3 worm cellular contexts compared by ENCODE assay signal in the genomic region with DNA sequence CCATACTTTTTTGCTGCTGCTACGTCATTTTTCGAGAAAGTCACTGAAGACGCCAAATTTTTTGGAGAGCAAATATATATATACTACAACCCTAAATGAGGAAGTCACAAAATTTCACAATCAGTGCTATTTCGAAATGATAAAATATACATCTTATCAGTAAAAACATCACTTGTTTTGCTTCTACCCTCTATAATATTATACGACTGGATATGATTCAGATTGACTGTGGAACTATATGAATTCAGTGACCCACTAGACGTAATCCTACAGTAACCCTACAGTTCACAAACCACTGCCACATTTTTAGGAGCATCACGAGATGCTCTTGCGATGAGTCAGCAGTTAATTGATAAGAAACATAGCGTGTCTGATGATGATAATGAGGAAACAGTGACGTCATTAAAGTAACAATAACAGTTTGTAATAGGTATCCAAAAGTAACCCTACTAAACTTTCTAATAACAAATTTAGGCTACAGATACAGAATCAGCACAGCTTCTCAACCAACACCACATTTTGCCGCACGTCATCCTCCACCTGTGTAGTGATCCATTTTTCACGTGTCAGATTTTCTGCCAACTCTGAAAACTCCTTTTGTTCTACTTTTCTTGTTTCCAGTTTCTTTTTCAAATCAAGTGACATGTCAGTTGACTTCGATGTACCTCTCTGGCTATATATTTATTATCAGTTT.
TF ChIP-seq lines count a peak whose summit lies in the region.

A gene (minus strand): TSS at position 51 of the 694 bp plus-strand sequence.
A gene (plus strand): TSS at position 644 of the 694 bp plus-strand sequence.

TF ChIP-seq in whole organism, L1 larva, 84 proteins besides CTCF, POLR2A, EP300 and RAD21 (continued from another document):
- no peak for TF ChIP-seq sup-37 (GFP tag; optimal IDR thresholded peaks at IDR 0.05; lab: Kevin White, UChicago)
- TF ChIP-seq elt-2 (tag; optimal IDR thresholded peaks at IDR 0.05; lab: Kevin White, UChicago), result peak; percentile 96
- TF ChIP-seq lin-13 (GFP tag; optimal IDR thresholded peaks at IDR 0.05; lab: Kevin White, UChicago), result no peak
- TF ChIP-seq fkh-4 (tag; optimal IDR thresholded peaks at IDR 0.05; lab: Kevin White, UChicago; ENCODE audit: borderline replicate concordance), result no peak
- TF ChIP-seq skn-1 (tag; optimal IDR thresholded peaks at IDR 0.05; lab: Kevin White, UChicago), result no peak

TF ChIP-seq in whole organism, L2 larva, 48 proteins besides CTCF, POLR2A, EP300 and RAD21 (continued from another document):
- peak; percentile 89 for TF ChIP-seq fos-1 (tag; optimal IDR thresholded peaks at IDR 0.05; lab: Kevin White, UChicago)
- TF ChIP-seq unc-39 (tag; optimal IDR thresholded peaks at IDR 0.05; lab: Kevin White, UChicago), result no peak
- no peak for TF ChIP-seq F13H6.1 (tag; optimal IDR thresholded peaks at IDR 0.05; lab: Kevin White, UChicago)
- TF ChIP-seq Y55F3AM.14 (GFP tag; optimal IDR thresholded peaks at IDR 0.05; lab: Kevin White, UChicago), result no peak

TF ChIP-seq in whole organism, L4 larva, 104 proteins besides CTCF, POLR2A, EP300 and RAD21 (continued from another document):
- no peak for TF ChIP-seq R02D3.7 (tag; optimal IDR thresholded peaks at IDR 0.05; lab: Kevin White, UChicago)
- TF ChIP-seq nhr-41 (GFP tag; IDR thresholded peaks at IDR 0.05; lab: Robert Waterston, UW), result no peak
- TF ChIP-seq Y75B8A.6 (GFP tag; IDR thresholded peaks at IDR 0.05; lab: Robert Waterston, UW), result no peak
- TF ChIP-seq dmd-9 (GFP tag; IDR thresholded peaks at IDR 0.05; lab: Robert Waterston, UW), result no peak
- no peak for TF ChIP-seq ctbp-1 (GFP tag; IDR thresholded peaks at IDR 0.05; lab: Robert Waterston, UW)
- TF ChIP-seq nhr-25 (tag; optimal IDR thresholded peaks at IDR 0.05; lab: Kevin White, UChicago; ENCODE audit: borderline replicate concordance, insufficient read depth), result no peak
- peak; percentile 42 for TF ChIP-seq mxl-3 (GFP tag; optimal IDR thresholded peaks at IDR 0.05; lab: Kevin White, UChicago)
- TF ChIP-seq fkh-10 (GFP tag; optimal IDR thresholded peaks at IDR 0.05; lab: Kevin White, UChicago), result no peak
- TF ChIP-seq cey-2 (tag; optimal IDR thresholded peaks at IDR 0.05; lab: Kevin White, UChicago; ENCODE audit: borderline replicate concordance, insufficient read depth), result no peak
- no peak for TF ChIP-seq nhr-111 (GFP tag; optimal IDR thresholded peaks at IDR 0.05; lab: Kevin White, UChicago)
- TF ChIP-seq lin-29 (GFP tag; IDR thresholded peaks at IDR 0.05; lab: Robert Waterston, UW), result no peak
- TF ChIP-seq pha-4 (GFP tag; IDR thresholded peaks at IDR 0.05; lab: Robert Waterston, UW), result no peak
- TF ChIP-seq pha-4 (tag; optimal IDR thresholded peaks at IDR 0.05; lab: Kevin White, UChicago), result no peak
- no peak for TF ChIP-seq zip-2 (tag; optimal IDR thresholded peaks at IDR 0.05; lab: Kevin White, UChicago)
- TF ChIP-seq nhr-76 (tag; optimal IDR thresholded peaks at IDR 0.05; lab: Kevin White, UChicago), result no peak
- no peak for TF ChIP-seq zip-11 (GFP tag; IDR thresholded peaks at IDR 0.05; lab: Robert Waterston, UW)
- TF ChIP-seq mdt-29 (GFP tag; IDR thresholded peaks at IDR 0.05; lab: Robert Waterston, UW), result no peak
- TF ChIP-seq madf-5 (GFP tag; IDR thresholded peaks at IDR 0.05; lab: Robert Waterston, UW), result no peak
- TF ChIP-seq lin-13 (GFP tag; optimal IDR thresholded peaks at IDR 0.05; lab: Kevin White, UChicago), result no peak
- TF ChIP-seq T26A8.4 (GFP tag; IDR thresholded peaks at IDR 0.05; lab: Robert Waterston, UW), result no peak
- TF ChIP-seq unc-62 (GFP tag; optimal IDR thresholded peaks at IDR 0.05 in 1 of 2; lab: Kevin White, UChicago), result peak in 1 of 2 experiments; percentile 28
- TF ChIP-seq unc-62 (tag; optimal IDR thresholded peaks at IDR 0.05; lab: Kevin White, UChicago), result no peak
- TF ChIP-seq pqm-1 (tag; optimal IDR thresholded peaks at IDR 0.05; lab: Kevin White, UChicago), result peak; percentile 87
- TF ChIP-seq ztf-11 (tag; optimal IDR thresholded peaks at IDR 0.05; lab: Kevin White, UChicago), result no peak
- no peak for TF ChIP-seq ceh-28 (tag; optimal IDR thresholded peaks at IDR 0.05; lab: Kevin White, UChicago)
- no peak for TF ChIP-seq arid-1 (GFP tag; conservative IDR thresholded peaks at IDR 0.05; lab: Robert Waterston, UW)
- no peak for TF ChIP-seq mes-2 (tag; optimal IDR thresholded peaks at IDR 0.05; lab: Kevin White, UChicago; ENCODE audit: poor library complexity, severe bottlenecking)
- TF ChIP-seq lin-15B (tag; optimal IDR thresholded peaks at IDR 0.05; lab: Kevin White, UChicago), result no peak
- 0 out of 2 replicates have a peak, but pooled peaks have one; percentile 10 for TF ChIP-seq nhr-42 (GFP tag; IDR thresholded peaks at IDR 0.05; lab: Robert Waterston, UW)
- no peak for TF ChIP-seq egl-43 (GFP tag; IDR thresholded peaks at IDR 0.05; lab: Robert Waterston, UW)
- TF ChIP-seq spr-1 (tag; optimal IDR thresholded peaks at IDR 0.05; lab: Kevin White, UChicago), result no peak
- no peak for TF ChIP-seq attf-4 (tag; optimal IDR thresholded peaks at IDR 0.05; lab: Kevin White, UChicago)
- no peak for TF ChIP-seq hmg-1.1 (GFP tag; IDR thresholded peaks at IDR 0.05; lab: Robert Waterston, UW)
- TF ChIP-seq dve-1 (tag; optimal IDR thresholded peaks at IDR 0.05; lab: Kevin White, UChicago; ENCODE audit: insufficient read depth), result no peak
- peak in 1 of 2 experiments; percentile 75 for TF ChIP-seq lsy-2 (tag; optimal IDR thresholded peaks at IDR 0.05; lab: Kevin White, UChicago)
- no peak for TF ChIP-seq unc-130 (GFP tag; optimal IDR thresholded peaks at IDR 0.05; lab: Kevin White, UChicago)
- no peak for TF ChIP-seq tra-1 (GFP tag; IDR thresholded peaks at IDR 0.05; lab: Robert Waterston, UW)
- no peak for TF ChIP-seq zfp-3 (GFP tag; conservative IDR thresholded peaks at IDR 0.05; lab: Robert Waterston, UW)
- TF ChIP-seq ama-1 (optimal IDR thresholded peaks at IDR 0.05; lab: Kevin White, UChicago), result no peak
- peak; percentile 52 for TF ChIP-seq dmd-6 (GFP tag; IDR thresholded peaks at IDR 0.05; lab: Robert Waterston, UW)
- TF ChIP-seq hlh-30 (tag; optimal IDR thresholded peaks at IDR 0.05; lab: Kevin White, UChicago; ENCODE audit: insufficient read depth), result peak; percentile 13
- TF ChIP-seq lin-1 (GFP tag; IDR thresholded peaks at IDR 0.05; lab: Robert Waterston, UW), result 0 out of 2 replicates have a peak, but pooled peaks have one; percentile 9
- TF ChIP-seq ces-1 (GFP tag; optimal IDR thresholded peaks at IDR 0.05; lab: Kevin White, UChicago), result no peak
- TF ChIP-seq D1046.2 (GFP tag; IDR thresholded peaks at IDR 0.05; lab: Robert Waterston, UW), result no peak
- TF ChIP-seq ceh-62 (tag; optimal IDR thresholded peaks at IDR 0.05; lab: Kevin White, UChicago), result no peak
- TF ChIP-seq Y5F2A.4 (GFP tag; optimal IDR thresholded peaks at IDR 0.05; lab: Kevin White, UChicago), result no peak
- no peak for TF ChIP-seq aha-1 (tag; lab: Kevin White, UChicago)
- TF ChIP-seq dmd-8 (GFP tag; IDR thresholded peaks at IDR 0.05; lab: Robert Waterston, UW), result no peak
- TF ChIP-seq nhr-11 (tag; optimal IDR thresholded peaks at IDR 0.05; lab: Kevin White, UChicago), result no peak
- no peak for TF ChIP-seq F10B5.3 (tag; optimal IDR thresholded peaks at IDR 0.05; lab: Kevin White, UChicago)
- no peak for TF ChIP-seq jun-1 (tag; optimal IDR thresholded peaks at IDR 0.05; lab: Kevin White, UChicago)
- no peak for TF ChIP-seq ceh-44 (GFP tag; IDR thresholded peaks at IDR 0.05; lab: Robert Waterston, UW)
- TF ChIP-seq zag-1 (tag; optimal IDR thresholded peaks at IDR 0.05; lab: Kevin White, UChicago), result no peak
- no peak for TF ChIP-seq sdz-12 (GFP tag; optimal IDR thresholded peaks at IDR 0.05; lab: Kevin White, UChicago)
- no peak for TF ChIP-seq dpl-1 (GFP tag; optimal IDR thresholded peaks at IDR 0.05; lab: Kevin White, UChicago)
- no peak for TF ChIP-seq ztf-7 (tag; optimal IDR thresholded peaks at IDR 0.05; lab: Kevin White, UChicago)
- no peak for TF ChIP-seq nhr-237 (tag; optimal IDR thresholded peaks at IDR 0.05; lab: Kevin White, UChicago)
- TF ChIP-seq mep-1 (tag; optimal IDR thresholded peaks at IDR 0.05; lab: Kevin White, UChicago), result no peak
- no peak for TF ChIP-seq F49E8.2 (tag; optimal IDR thresholded peaks at IDR 0.05; lab: Kevin White, UChicago; ENCODE audit: borderline replicate concordance)
- no peak for TF ChIP-seq daf-16 (GFP tag; optimal IDR thresholded peaks at IDR 0.05; lab: Kevin White, UChicago)
- TF ChIP-seq daf-16 (tag; optimal IDR thresholded peaks at IDR 0.05; lab: Kevin White, UChicago), result peak; percentile 13
- TF ChIP-seq nhr-28 (tag; optimal IDR thresholded peaks at IDR 0.05; lab: Kevin White, UChicago), result peak; percentile 81
- TF ChIP-seq duxl-1 (tag; optimal IDR thresholded peaks at IDR 0.05; lab: Kevin White, UChicago; ENCODE audit: poor library complexity), result no peak
- no peak for TF ChIP-seq ZK337.2 (GFP tag; IDR thresholded peaks at IDR 0.05; lab: Robert Waterston, UW)
- no peak for TF ChIP-seq spr-3 (GFP tag; optimal IDR thresholded peaks at IDR 0.05; lab: Kevin White, UChicago)
- no peak for TF ChIP-seq Y48G9A.11 (GFP tag; IDR thresholded peaks at IDR 0.05; lab: Robert Waterston, UW)
- TF ChIP-seq lir-3 (tag; optimal IDR thresholded peaks at IDR 0.05; lab: Kevin White, UChicago), result no peak
- TF ChIP-seq tag-97 (GFP tag; IDR thresholded peaks at IDR 0.05; lab: Robert Waterston, UW), result no peak
- no peak for TF ChIP-seq ceh-32 (tag; optimal IDR thresholded peaks at IDR 0.05; lab: Kevin White, UChicago; ENCODE audit: poor library complexity)
- no peak for TF ChIP-seq rbr-2 (tag; optimal IDR thresholded peaks at IDR 0.05; lab: Kevin White, UChicago)
- no peak for TF ChIP-seq snpc-1.2 (GFP tag; IDR thresholded peaks at IDR 0.05; lab: Robert Waterston, UW)
- no peak for TF ChIP-seq ceh-20 (GFP tag; IDR thresholded peaks at IDR 0.05; lab: Robert Waterston, UW)
- no peak for TF ChIP-seq saeg-2 (GFP tag; IDR thresholded peaks at IDR 0.05; lab: Robert Waterston, UW)
- TF ChIP-seq nhr-77 (tag; optimal IDR thresholded peaks at IDR 0.05; lab: Kevin White, UChicago), result peak; percentile 38
- no peak for TF ChIP-seq gei-8 (GFP tag; optimal IDR thresholded peaks at IDR 0.05; lab: Kevin White, UChicago)
- no peak for TF ChIP-seq lin-39 (tag; optimal IDR thresholded peaks at IDR 0.05; lab: Kevin White, UChicago)
- TF ChIP-seq F37D6.2 (tag; optimal IDR thresholded peaks at IDR 0.05; lab: Kevin White, UChicago), result no peak
- TF ChIP-seq nhr-102 (tag; optimal IDR thresholded peaks at IDR 0.05; lab: Kevin White, UChicago), result peak; percentile 73
- no peak for TF ChIP-seq F44E2.7 (GFP tag; IDR thresholded peaks at IDR 0.05; lab: Robert Waterston, UW)
- TF ChIP-seq mxl-2 (GFP tag; conservative IDR thresholded peaks at IDR 0.05; lab: Robert Waterston, UW), result no peak
- no peak for TF ChIP-seq vab-7 (GFP tag; IDR thresholded peaks at IDR 0.05; lab: Robert Waterston, UW)
- TF ChIP-seq nhr-6 (tag; optimal IDR thresholded peaks at IDR 0.05; lab: Kevin White, UChicago), result peak; percentile 29
- TF ChIP-seq unc-39 (tag; optimal IDR thresholded peaks at IDR 0.05; lab: Kevin White, UChicago), result no peak
- no peak for TF ChIP-seq hif-1 (tag; optimal IDR thresholded peaks at IDR 0.05; lab: Kevin White, UChicago)
- no peak for TF ChIP-seq ceh-82 (tag; optimal IDR thresholded peaks at IDR 0.05; lab: Kevin White, UChicago)
- TF ChIP-seq lin-38 (GFP tag; IDR thresholded peaks at IDR 0.05; lab: Robert Waterston, UW), result no peak
- TF ChIP-seq Y105C5A.15 (GFP tag; IDR thresholded peaks at IDR 0.05; lab: Robert Waterston, UW), result no peak
